Worm (Caenorhabditis elegans) whole organism, young adult: ENCODE data around the gene ipla-1.

ENCODE experiments used
- B0019.2 ChIP-seq: fragments of 200-800 bp; sonication (Bioruptor generic); conservative IDR thresholded peaks from 2 replicates; pipeline ENCODE4 v1.3.6; 2022; ENCODE audit warnings: missing genetic modification reagents, missing genetic modification characterization, missing compliant biosample characterization
- F33H1.4 ChIP-seq: fragments of 200-800 bp; sonication (Bioruptor generic); IDR thresholded peaks from 2 replicates; pipeline ENCODE4 v1.3.6; 2022; ENCODE audit warnings: missing genetic modification reagents, missing genetic modification characterization, missing compliant biosample characterization
- T26A5.8 ChIP-seq: sonication (generic microtip); optimal IDR thresholded peaks from 2 replicates; lab custom pipeline; 2016; ENCODE audit warnings: missing genetic modification characterization, missing compliant biosample characterization
- Y53G8AR.9 ChIP-seq: fragments of 200-800 bp; sonication (Bioruptor generic); conservative IDR thresholded peaks from 2 replicates; pipeline ENCODE4 v1.3.6; 2022; ENCODE audit warnings: missing genetic modification reagents, missing genetic modification characterization, missing compliant biosample characterization
- Y67H2A.10 ChIP-seq: fragments of 200-800 bp; sonication (Bioruptor generic); conservative IDR thresholded peaks from 2 replicates; pipeline ENCODE4 v1.3.6; 2022; ENCODE audit warnings: missing genetic modification reagents, missing genetic modification characterization, missing compliant biosample characterization
- Y79H2A.3 ChIP-seq: fragments of 200-800 bp; sonication (Bioruptor generic); conservative IDR thresholded peaks from 2 replicates; pipeline ENCODE4 v1.3.6; 2022; ENCODE audit warnings: missing genetic modification reagents, missing genetic modification characterization, missing compliant biosample characterization
- Y95B8A.8 ChIP-seq: fragments of 200-800 bp; sonication (Bioruptor generic); IDR thresholded peaks from 2 replicates; pipeline ENCODE4 v1.3.6; 2022; ENCODE audit warnings: missing genetic modification reagents, missing genetic modification characterization, missing compliant biosample characterization
- akir-1 ChIP-seq: fragments of 200-800 bp; sonication (Bioruptor generic); optimal IDR thresholded peaks from 2 replicates; lab custom pipeline; 2018; ENCODE audit warnings: mild to moderate bottlenecking, missing genetic modification characterization, moderate library complexity, missing compliant biosample characterization
- aptf-2 ChIP-seq: fragments of 200-800 bp; sonication (Bioruptor generic); conservative IDR thresholded peaks from 2 replicates; pipeline ENCODE4 v1.3.6; 2022; ENCODE audit warnings: missing genetic modification reagents, missing genetic modification characterization, missing compliant biosample characterization
- atf-7 ChIP-seq: sonication (generic microtip); optimal IDR thresholded peaks from 2 replicates; lab custom pipeline; 2017; ENCODE audit warnings: mild to moderate bottlenecking, missing genetic modification characterization, missing compliant biosample characterization
- attf-6 ChIP-seq: fragments of 200-800 bp; sonication (Bioruptor generic); IDR thresholded peaks from 2 replicates; pipeline ENCODE4 v1.3.6; 2022; ENCODE audit warnings: missing genetic modification reagents, missing genetic modification characterization, missing compliant biosample characterization
- bed-2 ChIP-seq: fragments of 200-800 bp; sonication (Bioruptor generic); IDR thresholded peaks from 2 replicates; pipeline ENCODE4 v1.3.6; 2022; ENCODE audit warnings: missing genetic modification reagents, missing genetic modification characterization, missing compliant biosample characterization
- cebp-2 ChIP-seq: fragments of 200-800 bp; sonication (Bioruptor generic); IDR thresholded peaks from 2 replicates; pipeline ENCODE4 v1.3.6; 2022; ENCODE audit warnings: missing genetic modification characterization, missing compliant biosample characterization
- ceh-27 ChIP-seq: fragments of 200-800 bp; sonication (Bioruptor generic); optimal IDR thresholded peaks from 2 replicates; lab custom pipeline; 2018; ENCODE audit warnings: mild to moderate bottlenecking, missing genetic modification characterization, moderate library complexity, missing compliant biosample characterization
- ceh-79 ChIP-seq: sonication (generic microtip); optimal IDR thresholded peaks from 2 replicates; lab custom pipeline; 2017; ENCODE audit warnings: mild to moderate bottlenecking, missing genetic modification characterization, missing compliant biosample characterization
- ceh-91 ChIP-seq: fragments of 200-800 bp; sonication (Bioruptor generic); IDR thresholded peaks from 2 replicates; pipeline ENCODE4 v1.3.6; 2022; ENCODE audit warnings: missing genetic modification reagents, missing genetic modification characterization, missing compliant biosample characterization
- dox-1 ChIP-seq: fragments of 200-800 bp; sonication (Bioruptor generic); IDR thresholded peaks from 2 replicates; pipeline ENCODE4 v1.3.6; 2022; ENCODE audit warnings: missing genetic modification reagents, missing genetic modification characterization, missing compliant biosample characterization
- ets-4 ChIP-seq: fragments of 200-800 bp; sonication (Bioruptor generic); optimal IDR thresholded peaks from 2 replicates; lab custom pipeline; 2018; ENCODE audit warnings: mild to moderate bottlenecking, missing genetic modification characterization, missing compliant biosample characterization
- him-1 ChIP-seq: sonication (generic microtip); optimal IDR thresholded peaks from 2 replicates; lab custom pipeline; 2016; ENCODE audit warnings: missing genotype, missing genetic modification reagents, missing genetic modification characterization, missing compliant biosample characterization
- hmg-1.2 ChIP-seq: fragments of 200-800 bp; sonication (Bioruptor generic); IDR thresholded peaks from 2 replicates; pipeline ENCODE4 v1.3.6; 2022; ENCODE audit warnings: missing genetic modification reagents, missing genetic modification characterization, missing compliant biosample characterization
- hsf-1 ChIP-seq: fragments of 200-800 bp; sonication (Bioruptor generic); IDR thresholded peaks from 2 replicates; pipeline ENCODE4 v1.3.6; 2022; ENCODE audit warnings: missing genetic modification reagents, missing genetic modification characterization, missing compliant biosample characterization
- let-526 ChIP-seq: fragments of 200-800 bp; sonication (Bioruptor generic); IDR thresholded peaks from 2 replicates; pipeline ENCODE4 v1.3.6; 2022; ENCODE audit warnings: missing genetic modification reagents, missing genetic modification characterization, missing compliant biosample characterization
- let-607 ChIP-seq, 2 experiments: fragments of 200-800 bp in 1 of 2; sonication (Bioruptor generic) in 1 of 2; sonication (generic microtip) in 1 of 2; optimal IDR thresholded peaks; 2 replicates each; lab custom pipeline; 2016 to 2018; ENCODE audit warnings: mild to moderate bottlenecking in 2 of 2, missing compliant biosample characterization in 2 of 2, missing genetic modification characterization in 2 of 2, moderate library complexity in 2 of 2, missing genotype in 1 of 2
- mcd-1 ChIP-seq: fragments of 200-800 bp; sonication (Bioruptor generic); IDR thresholded peaks from 2 replicates; pipeline ENCODE4 v1.3.6; 2022; ENCODE audit warnings: missing genetic modification reagents, missing genetic modification characterization, missing compliant biosample characterization
- mes-4 ChIP-seq: sonication (generic microtip); optimal IDR thresholded peaks from 2 replicates; lab custom pipeline; 2016; ENCODE audit warnings: missing genotype, missing genetic modification characterization, missing compliant biosample characterization
- mxl-1 ChIP-seq: sonication (generic microtip); optimal IDR thresholded peaks from 2 replicates; lab custom pipeline; 2016; ENCODE audit warnings: missing genetic modification characterization, missing compliant biosample characterization
- nhr-179 ChIP-seq: sonication (generic microtip); optimal IDR thresholded peaks from 2 replicates; lab custom pipeline; 2016; ENCODE audit warnings: mild to moderate bottlenecking, missing genetic modification characterization, missing compliant biosample characterization
- nhr-80 ChIP-seq: sonication (generic microtip); optimal IDR thresholded peaks from 2 replicates; lab custom pipeline; 2016; ENCODE audit warnings: missing genetic modification characterization, missing compliant biosample characterization
- nhr-90 ChIP-seq: sonication (generic microtip); optimal IDR thresholded peaks from 2 replicates; lab custom pipeline; 2016; ENCODE audit warnings: missing genotype, mild to moderate bottlenecking, missing genetic modification characterization, missing compliant biosample characterization
- rcor-1 ChIP-seq: fragments of 200-800 bp; sonication (Bioruptor generic); IDR thresholded peaks from 2 replicates; pipeline ENCODE4 v1.3.6; 2022; ENCODE audit warnings: missing genetic modification reagents, missing genetic modification characterization, missing compliant biosample characterization
- sdz-38 ChIP-seq: sonication (generic microtip); optimal IDR thresholded peaks from 2 replicates; lab custom pipeline; 2016; ENCODE audit warnings: missing genotype, missing genetic modification characterization, missing compliant biosample characterization
- somi-1 ChIP-seq: fragments of 200-800 bp; sonication (Bioruptor generic); optimal IDR thresholded peaks from 2 replicates; lab custom pipeline; 2018; ENCODE audit warnings: mild to moderate bottlenecking, missing genetic modification characterization, missing compliant biosample characterization
- tbx-9 ChIP-seq: sonication (generic microtip); optimal IDR thresholded peaks from 2 replicates; lab custom pipeline; 2016; ENCODE audit warnings: borderline replicate concordance, missing genetic modification characterization, inconsistent platforms, missing compliant biosample characterization
- unc-130 ChIP-seq: sonication (generic microtip); optimal IDR thresholded peaks from 2 replicates; lab custom pipeline; 2016; ENCODE audit warnings: missing genetic modification reagents, missing genetic modification characterization, missing compliant biosample characterization
- unc-62 ChIP-seq: fragments of 150-350 bp; optimal IDR thresholded peaks from 2 replicates; lab custom pipeline; 2014; ENCODE audit warnings: missing biosample characterization, missing genetic modification reagents, missing genetic modification characterization
- zfh-2 ChIP-seq: fragments of 200-800 bp; sonication (Bioruptor generic); conservative IDR thresholded peaks from 2 replicates; pipeline ENCODE4 v1.3.6; 2022; ENCODE audit warnings: missing genetic modification reagents, missing genetic modification characterization, missing compliant biosample characterization
- ztf-25 ChIP-seq: fragments of 200-800 bp; sonication (Bioruptor generic); IDR thresholded peaks from 2 replicates; pipeline ENCODE4 v1.3.6; 2022; ENCODE audit warnings: missing genetic modification reagents, missing genetic modification characterization, missing compliant biosample characterization
- ztf-28 ChIP-seq: fragments of 200-800 bp; sonication (Bioruptor generic); IDR thresholded peaks from 2 replicates; pipeline ENCODE4 v1.3.6; 2022; ENCODE audit warnings: missing genetic modification reagents, missing genetic modification characterization, missing compliant biosample characterization

Gene ipla-1

DNA sequence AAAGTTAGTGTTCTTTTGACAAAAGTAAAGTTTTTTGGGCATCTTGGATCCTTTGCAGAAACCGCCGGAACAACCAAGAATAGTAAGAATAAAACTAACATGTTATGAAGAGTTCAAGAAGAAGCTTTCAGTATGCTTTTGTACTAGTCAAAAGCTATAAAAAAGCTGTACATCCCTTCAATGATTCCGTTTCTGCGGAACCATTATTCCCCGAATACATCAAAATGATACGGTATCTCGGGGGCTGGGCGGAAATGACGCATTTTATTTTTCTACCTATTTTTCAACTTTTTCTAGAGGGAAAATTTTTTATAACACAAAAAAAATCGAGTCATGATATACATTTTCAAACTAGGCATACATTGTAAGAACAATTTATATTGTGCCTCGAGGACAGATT is 18.5 kb upstream of the ipla-1 start, which contains the start of gene clec-138 (continued):
- TF ChIP-seq akir-1: no peak

ce11 chrII:4617990-4618389 is 16.8 kb upstream of the ipla-1 start, which contains the start of gene clec-137:
clec-137 (minus strand) TSS chrII:4618090.
- no peak for TF ChIP-seq cebp-2
- no peak for TF ChIP-seq F33H1.4 (GFP tag; lab: Robert Waterston, UW)
- TF ChIP-seq Y95B8A.8: no peak
- TF ChIP-seq sdz-38 (tag; lab: Kevin White, UChicago): no peak
- TF ChIP-seq T26A5.8 (tag; lab: Kevin White, UChicago): no peak
- no peak for TF ChIP-seq hmg-1.2
- TF ChIP-seq nhr-179: no peak
- no peak for TF ChIP-seq mcd-1 (GFP tag; lab: Robert Waterston, UW)
- no peak for TF ChIP-seq Y53G8AR.9 (GFP tag; lab: Robert Waterston, UW)

- TF ChIP-seq bed-2 (GFP tag; lab: Robert Waterston, UW) (no peak), T26A5.8 (tag; lab: Kevin White, UChicago) (no peak), ceh-79 (tag; lab: Kevin White, UChicago) (no peak)
- TF ChIP-seq, all 124 proteins: peak for 0
Measured at ce11 chrII:4616443-4616842, 15.3 kb upstream of the ipla-1 start, which contains the start of gene clec-136. clec-136 (minus strand) TSS chrII:4616543.

DNA sequence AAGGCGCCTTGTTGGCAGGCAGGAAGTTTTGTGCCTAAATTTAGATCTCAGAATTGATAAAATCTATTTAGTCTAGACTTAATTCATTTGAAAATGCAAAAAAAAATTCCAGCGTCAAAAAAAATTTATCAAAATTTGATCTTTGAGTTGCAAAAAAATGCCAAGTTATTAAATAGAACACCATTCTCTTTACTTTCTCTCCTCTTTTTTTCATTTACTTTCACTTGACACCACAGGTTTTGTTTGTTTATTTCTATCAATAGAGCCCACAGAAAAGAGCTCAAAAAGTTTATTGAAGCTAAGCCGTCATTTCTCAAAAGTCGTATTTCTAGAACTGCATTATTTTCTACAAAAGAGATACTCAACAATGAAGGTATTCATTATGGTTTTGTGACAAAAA is 11.5 kb upstream of the ipla-1 start, which contains the start of gene pqn-35:
TSS of gene pqn-35 (plus strand) at position 301 of the 400 bp plus-strand sequence.
- no peak for TF ChIP-seq rcor-1 (GFP tag; lab: Robert Waterston, UW)
- no peak for TF ChIP-seq bed-2 (GFP tag; lab: Robert Waterston, UW)
- TF ChIP-seq aptf-2 (GFP tag; lab: Robert Waterston, UW): no peak
- TF ChIP-seq nhr-90: no peak

- TF ChIP-seq attf-6 (GFP tag; lab: Robert Waterston, UW) (no peak), unc-62 (no peak), Y67H2A.10 (no peak), mes-4 (no peak), him-1 (tag; lab: Kevin White, UChicago) (no peak), dox-1 (GFP tag; lab: Robert Waterston, UW) (no peak), let-607 (tag; optimal IDR thresholded peaks at IDR 0.05; lab: Kevin White, UChicago) (no peak)
Measured at ce11 chrII:4608073-4608472, 6.9 kb upstream of the ipla-1 start, which contains the start of gene F35D11.3. F35D11.3 (plus strand) TSS chrII:4608372.

- TF ChIP-seq akir-1 (no peak), tbx-9 (tag; lab: Kevin White, UChicago) (no peak), ceh-27 (peak; percentile 31), Y53G8AR.9 (GFP tag; lab: Robert Waterston, UW) (no peak), ceh-91 (GFP tag; lab: Robert Waterston, UW) (no peak), ceh-79 (tag; lab: Kevin White, UChicago) (no peak), nhr-80 (peak; percentile 50), atf-7 (tag; lab: Kevin White, UChicago) (no peak), Y79H2A.3 (GFP tag; lab: Robert Waterston, UW) (no peak)
Measured at ce11 chrII:4606687-4607297, 5.6 kb upstream of the ipla-1 start.

- TF ChIP-seq hsf-1 (GFP tag; lab: Robert Waterston, UW): peak; percentile 42; the same call in 1 of the 2 replicates
- no peak for TF ChIP-seq mes-4
- TF ChIP-seq Y95B8A.8: no peak
- no peak for TF ChIP-seq zfh-2 (GFP tag; lab: Robert Waterston, UW)
- TF ChIP-seq ztf-25 (GFP tag; lab: Robert Waterston, UW): no peak
- no peak for TF ChIP-seq bed-2 (GFP tag; lab: Robert Waterston, UW)
- no peak for TF ChIP-seq ztf-28
- no peak for TF ChIP-seq somi-1 (GFP tag; lab: Kevin White, UChicago)
- TF ChIP-seq rcor-1 (GFP tag; lab: Robert Waterston, UW): peak; percentile 35; the same call in 1 of the 2 replicates
- TF ChIP-seq him-1 (tag; lab: Kevin White, UChicago): peak; percentile 21
- no peak for TF ChIP-seq mxl-1 (tag; lab: Kevin White, UChicago)
- no peak for TF ChIP-seq unc-130 (GFP tag; lab: Kevin White, UChicago)
- peak; percentile 73 for TF ChIP-seq F33H1.4 (GFP tag; lab: Robert Waterston, UW)
- TF ChIP-seq let-526 (GFP tag; lab: Robert Waterston, UW): no peak
- TF ChIP-seq ets-4 (GFP tag; lab: Kevin White, UChicago): no peak
- peak; percentile 67 for TF ChIP-seq B0019.2
Measured at ce11 chrII:4604680-4605079, 3.5 kb upstream of the ipla-1 start.
